Worm (Caenorhabditis elegans) whole organism, L1 larva: ENCODE measurements around the gene tomm-70.

Experiments used
- C16A3.4 ChIP-seq: fragments of 150-350 bp; optimal IDR thresholded peaks from 2 replicates; lab custom pipeline; 2014; ENCODE audit warnings: missing biosample characterization, missing genetic modification characterization
- C34B4.2 ChIP-seq: sonication (generic microtip); optimal IDR thresholded peaks from 2 replicates; lab custom pipeline; 2017; ENCODE audit warnings: mild to moderate bottlenecking, missing genetic modification characterization, missing compliant biosample characterization
- F16B12.6 ChIP-seq: fragments of 150-350 bp; optimal IDR thresholded peaks from 2 replicates; lab custom pipeline; 2014; ENCODE audit warnings: missing biosample characterization, missing genetic modification characterization
- aha-1 ChIP-seq: fragments of 150-350 bp; optimal IDR thresholded peaks from 2 replicates; lab custom pipeline; 2014; ENCODE audit warnings: missing biosample characterization, missing genetic modification characterization
- aly-2 ChIP-seq: fragments of 150-350 bp; optimal IDR thresholded peaks from 2 replicates; lab custom pipeline; 2014; ENCODE audit warnings: missing biosample characterization, missing genetic modification characterization
- ceh-82 ChIP-seq, 3 experiments: fragments of 150-350 bp in 1 of 3; sonication (generic microtip) in 2 of 3; optimal IDR thresholded peaks; 2 replicates each; lab custom pipeline; 2014 to 2017; ENCODE audit warnings: missing biosample characterization in 3 of 3, missing genetic modification characterization in 3 of 3
- ceh-88 ChIP-seq: fragments of 200-800 bp; sonication (Bioruptor generic); IDR thresholded peaks from 2 replicates; pipeline ENCODE4 v1.3.6; 2022; ENCODE audit warnings: missing genetic modification characterization, missing compliant biosample characterization
- ceh-90 ChIP-seq: sonication (generic microtip); optimal IDR thresholded peaks from 2 replicates; lab custom pipeline; 2016; ENCODE audit warnings: missing genetic modification characterization, missing compliant biosample characterization
- ces-1 ChIP-seq: fragments of 150-350 bp; optimal IDR thresholded peaks from 2 replicates; lab custom pipeline; 2014; ENCODE audit warnings: missing biosample characterization, missing genetic modification reagents, missing genetic modification characterization
- dpl-1 ChIP-seq, 3 experiments: fragments of 150-350 bp in 2 of 3; sonication (generic microtip) in 1 of 3; optimal IDR thresholded peaks; 2 replicates each; lab custom pipeline; 2014 to 2017; ENCODE audit warnings: missing biosample characterization in 3 of 3, missing genetic modification characterization in 3 of 3, missing genetic modification reagents in 3 of 3
- dsc-1 ChIP-seq: sonication (generic microtip); optimal IDR thresholded peaks from 2 replicates; lab custom pipeline; 2016; ENCODE audit warnings: mild to moderate bottlenecking, missing genetic modification characterization, missing compliant biosample characterization
- efl-1 ChIP-seq, 4 experiments: fragments of 150-350 bp; optimal IDR thresholded peaks in 3 of 4; peaks in 1 of 4; 1 replicate in 1 of 4; 2 replicates in 3 of 4; lab custom pipeline; 2014; ENCODE audit warnings: missing biosample characterization in 2 of 4, missing genetic modification characterization in 2 of 4, missing genetic modification reagents in 2 of 4
- elt-3 ChIP-seq, 6 experiments: fragments of 150-350 bp in 1 of 6; sonication (generic microtip); optimal IDR thresholded peaks; 2 replicates each; lab custom pipeline; 2017 to 2018; ENCODE audit warnings: missing biosample characterization in 6 of 6, missing genetic modification characterization in 6 of 6, inconsistent platforms in 1 of 6
- ets-5 ChIP-seq: fragments of 200-800 bp; sonication (Bioruptor generic); IDR thresholded peaks from 2 replicates; pipeline ENCODE4 v1.3.6; 2022; ENCODE audit warnings: missing genetic modification characterization, missing compliant biosample characterization
- fkh-10 ChIP-seq: sonication (generic microtip); optimal IDR thresholded peaks from 2 replicates; lab custom pipeline; 2017; ENCODE audit warnings: missing biosample characterization, missing genetic modification reagents, missing genetic modification characterization
- fkh-8 ChIP-seq: sonication (generic microtip); optimal IDR thresholded peaks from 2 replicates; lab custom pipeline; 2016; ENCODE audit warnings: mild to moderate bottlenecking, missing genetic modification characterization, missing compliant biosample characterization
- fos-1 ChIP-seq: fragments of 150-350 bp; optimal IDR thresholded peaks from 2 replicates; lab custom pipeline; 2014; ENCODE audit warnings: missing biosample characterization, missing genetic modification characterization
- grh-1 ChIP-seq: fragments of 200-800 bp; sonication (Bioruptor generic); IDR thresholded peaks from 2 replicates; pipeline ENCODE4 v1.3.6; 2022; ENCODE audit warnings: missing genetic modification reagents, missing genetic modification characterization, missing compliant biosample characterization
- hlh-17 ChIP-seq: fragments of 200-800 bp; sonication (Bioruptor generic); optimal IDR thresholded peaks from 2 replicates; lab custom pipeline; 2018; ENCODE audit warnings: missing genetic modification characterization, mild to moderate bottlenecking, missing compliant biosample characterization, moderate library complexity, borderline replicate concordance
- hlh-4 ChIP-seq: sonication (generic microtip); optimal IDR thresholded peaks from 2 replicates; lab custom pipeline; 2016; ENCODE audit warnings: mild to moderate bottlenecking, missing genetic modification characterization, missing compliant biosample characterization
- hpl-2 ChIP-seq: fragments of 150-350 bp; optimal IDR thresholded peaks from 2 replicates; lab custom pipeline; 2014; ENCODE audit warnings: missing biosample characterization, missing genetic modification reagents, missing genetic modification characterization
- irx-1 ChIP-seq: sonication (generic microtip); optimal IDR thresholded peaks from 2 replicates; lab custom pipeline; 2016; ENCODE audit warnings: missing genetic modification characterization, missing compliant biosample characterization
- jun-1 ChIP-seq: fragments of 150-350 bp; optimal IDR thresholded peaks from 2 replicates; lab custom pipeline; 2014; ENCODE audit warnings: missing biosample characterization, missing genetic modification reagents, missing genetic modification characterization
- lin-13 ChIP-seq: fragments of 150-350 bp; optimal IDR thresholded peaks from 2 replicates; lab custom pipeline; 2014; ENCODE audit warnings: missing biosample characterization, missing genetic modification reagents, missing genetic modification characterization
- lin-14 ChIP-seq: fragments of 200-800 bp; sonication (Bioruptor generic); optimal IDR thresholded peaks from 2 replicates; lab custom pipeline; 2018; ENCODE audit warnings: mild to moderate bottlenecking, missing genetic modification characterization, moderate library complexity, missing compliant biosample characterization
- lin-15B ChIP-seq: fragments of 150-350 bp; sonication (generic microtip); optimal IDR thresholded peaks from 3 replicates; lab custom pipeline; 2014; ENCODE audit warnings: missing biosample characterization, missing genetic modification characterization
- lin-35 ChIP-seq, 2 experiments: fragments of 150-350 bp; optimal IDR thresholded peaks; 2 replicates each; lab custom pipeline; 2014; ENCODE audit warnings: missing biosample characterization in 2 of 2, missing genetic modification characterization in 2 of 2, missing genetic modification reagents in 2 of 2
- lin-39 ChIP-seq: fragments of 150-350 bp; optimal IDR thresholded peaks from 2 replicates; lab custom pipeline; 2014; ENCODE audit warnings: missing biosample characterization, missing genetic modification reagents, missing genetic modification characterization
- lir-3 ChIP-seq: sonication (generic microtip); optimal IDR thresholded peaks from 2 replicates; lab custom pipeline; 2016; ENCODE audit warnings: mild to moderate bottlenecking, missing genetic modification characterization, moderate library complexity, missing compliant biosample characterization; ENCODE audit not compliant: poor library complexity
- lsy-2 ChIP-seq, 2 experiments: fragments of 150-350 bp; optimal IDR thresholded peaks; 2 replicates each; lab custom pipeline; 2014; ENCODE audit warnings: missing biosample characterization in 2 of 2, missing genetic modification characterization in 2 of 2
- mab-9 ChIP-seq: fragments of 200-800 bp; sonication (Bioruptor generic); IDR thresholded peaks from 2 replicates; pipeline ENCODE4 v1.3.6; 2022; ENCODE audit warnings: missing genetic modification reagents, missing genetic modification characterization, missing compliant biosample characterization
- mdl-1 ChIP-seq, 2 experiments: fragments of 150-350 bp; optimal IDR thresholded peaks; 2 replicates each; lab custom pipeline; 2014 to 2017; ENCODE audit warnings: missing biosample characterization in 2 of 2, missing genetic modification characterization in 2 of 2, inconsistent platforms in 1 of 2
- mep-1 ChIP-seq: fragments of 150-350 bp; optimal IDR thresholded peaks from 2 replicates; lab custom pipeline; 2014; ENCODE audit warnings: missing biosample characterization, missing genetic modification characterization
- nhr-12 ChIP-seq: sonication (generic microtip); optimal IDR thresholded peaks from 2 replicates; lab custom pipeline; 2017; ENCODE audit warnings: missing biosample characterization, missing genetic modification characterization
- nhr-77 ChIP-seq: fragments of 150-350 bp; optimal IDR thresholded peaks from 2 replicates; lab custom pipeline; 2014; ENCODE audit warnings: missing biosample characterization, missing genetic modification characterization
- nhr-85 ChIP-seq: sonication (generic microtip); peaks from one replicate; lab custom pipeline; 2016; ENCODE audit warnings: missing genetic modification characterization, inconsistent platforms, missing compliant biosample characterization
- nhr-90 ChIP-seq: sonication (generic microtip); optimal IDR thresholded peaks from 2 replicates; lab custom pipeline; 2016; ENCODE audit warnings: mild to moderate bottlenecking, missing genetic modification characterization, missing compliant biosample characterization; ENCODE audit not compliant: poor library complexity
- pag-3 ChIP-seq: sonication (generic microtip); optimal IDR thresholded peaks from 2 replicates; lab custom pipeline; 2017; ENCODE audit warnings: missing genetic modification characterization, mild to moderate bottlenecking, missing compliant biosample characterization, antibody characterized with exemption, borderline replicate concordance; ENCODE audit not compliant: insufficient read depth
- pax-3 ChIP-seq: fragments of 200-800 bp; sonication (Bioruptor generic); optimal IDR thresholded peaks from 2 replicates; lab custom pipeline; 2018; ENCODE audit warnings: mild to moderate bottlenecking, missing genetic modification characterization, moderate library complexity, missing compliant biosample characterization
- pqm-1 ChIP-seq: sonication (generic microtip); optimal IDR thresholded peaks from 3 replicates; lab custom pipeline; 2017; ENCODE audit warnings: missing biosample characterization, missing genetic modification characterization
- snpc-4 ChIP-seq: fragments of 150-350 bp; optimal IDR thresholded peaks from 2 replicates; lab custom pipeline; 2014; ENCODE audit warnings: missing biosample characterization, missing genetic modification characterization
- snu-23 ChIP-seq: sonication (generic microtip); optimal IDR thresholded peaks from 2 replicates; lab custom pipeline; 2016; ENCODE audit warnings: missing genetic modification characterization, missing compliant biosample characterization
- sptf-1 ChIP-seq: fragments of 150-350 bp; optimal IDR thresholded peaks from 2 replicates; lab custom pipeline; 2014; ENCODE audit warnings: missing biosample characterization, missing genetic modification characterization
- tlp-1 ChIP-seq: fragments of 150-350 bp; optimal IDR thresholded peaks from 2 replicates; lab custom pipeline; 2014; ENCODE audit warnings: missing biosample characterization, missing genetic modification characterization
- unc-30 ChIP-seq: sonication (generic microtip); optimal IDR thresholded peaks from 2 replicates; lab custom pipeline; 2017; ENCODE audit warnings: missing biosample characterization, missing genetic modification characterization
- unc-62 ChIP-seq: fragments of 150-350 bp; optimal IDR thresholded peaks from 2 replicates; lab custom pipeline; 2014; ENCODE audit warnings: missing biosample characterization, missing genetic modification reagents, missing genetic modification characterization
- unc-86 ChIP-seq: sonication (generic microtip); optimal IDR thresholded peaks from 2 replicates; lab custom pipeline; 2016; ENCODE audit warnings: missing genetic modification characterization, missing compliant biosample characterization
- unc-98 ChIP-seq: fragments of 200-800 bp; sonication (Bioruptor generic); IDR thresholded peaks from 2 replicates; pipeline ENCODE4 v1.3.6; 2022; ENCODE audit warnings: missing genetic modification characterization, missing compliant biosample characterization
- vab-15 ChIP-seq: sonication (generic microtip); optimal IDR thresholded peaks from 2 replicates; lab custom pipeline; 2017; ENCODE audit warnings: missing genotype, mild to moderate bottlenecking, missing genetic modification characterization, missing compliant biosample characterization
- xbp-1 ChIP-seq: sonication (generic microtip); optimal IDR thresholded peaks from 2 replicates; lab custom pipeline; 2016; ENCODE audit warnings: missing genetic modification characterization, missing compliant biosample characterization
- ztf-11 ChIP-seq, 2 experiments: sonication (generic microtip); optimal IDR thresholded peaks; 2 replicates each; lab custom pipeline; 2016 to 2017; ENCODE audit warnings: missing genetic modification characterization in 2 of 2, missing biosample characterization in 1 of 2, missing compliant biosample characterization in 1 of 2

tomm-70 gene

DNA sequence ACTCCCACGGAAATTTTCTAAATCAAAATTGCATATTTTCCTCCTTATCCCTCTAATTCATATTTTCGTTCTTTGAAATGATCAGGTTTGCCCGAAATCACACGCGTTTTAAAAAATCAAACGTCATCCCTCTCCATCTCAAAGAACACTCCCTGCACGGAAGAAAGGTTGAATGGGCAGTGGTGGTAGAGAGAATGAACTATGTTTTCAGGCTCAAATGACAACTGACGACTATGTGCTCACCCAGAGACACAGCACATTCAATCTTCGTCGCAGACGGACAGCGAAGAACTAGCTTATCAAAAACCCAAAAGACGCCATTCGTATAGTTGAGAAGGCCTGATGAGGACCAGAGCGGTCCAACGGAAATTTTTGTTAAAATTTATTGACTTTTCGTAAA lies 14.8 kb downstream of the tomm-70 start (continued):
- TF ChIP-seq nhr-12 (no peak), lin-14 (GFP tag; lab: Kevin White, UChicago) (peak; percentile 42), mdl-1 (tag; optimal IDR thresholded peaks at IDR 0.05; lab: Kevin White, UChicago) (peak in 1 of 2 experiments; percentile 27), ztf-11 (tag; optimal IDR thresholded peaks at IDR 0.05; lab: Kevin White, UChicago) (no peak), snu-23 (peak; percentile 25), mab-9 (no peak), lsy-2 (tag; optimal IDR thresholded peaks at IDR 0.05; lab: Kevin White, UChicago) (peak in 1 of 2 experiments; percentile 23), dsc-1 (no peak), lin-15B (tag; lab: Kevin White, UChicago) (no peak), jun-1 (no peak), C34B4.2 (tag; lab: Kevin White, UChicago) (no peak), nhr-77 (tag; lab: Kevin White, UChicago) (no peak), hpl-2 (GFP tag; lab: Kevin White, UChicago) (no peak), pag-3 (no peak), nhr-85 (tag; lab: Kevin White, UChicago) (no peak), ceh-90 (tag; lab: Kevin White, UChicago) (no peak), xbp-1 (tag; lab: Kevin White, UChicago) (no peak), hlh-4 (tag; lab: Kevin White, UChicago) (no peak), efl-1 (optimal IDR thresholded peaks at IDR 0.05; lab: Kevin White, UChicago) (peak in 1 of 2 experiments; percentile 10), efl-1 (GFP tag; optimal IDR thresholded peaks at IDR 0.05 in 1 of 2; lab: Kevin White, UChicago) (peak; percentile 3 to 84), unc-30 (no peak), pax-3 (tag; lab: Kevin White, UChicago) (no peak), lin-13 (GFP tag; lab: Kevin White, UChicago) (no peak), mep-1 (tag; lab: Kevin White, UChicago) (no peak), pqm-1 (tag; lab: Kevin White, UChicago) (no peak)

DNA sequence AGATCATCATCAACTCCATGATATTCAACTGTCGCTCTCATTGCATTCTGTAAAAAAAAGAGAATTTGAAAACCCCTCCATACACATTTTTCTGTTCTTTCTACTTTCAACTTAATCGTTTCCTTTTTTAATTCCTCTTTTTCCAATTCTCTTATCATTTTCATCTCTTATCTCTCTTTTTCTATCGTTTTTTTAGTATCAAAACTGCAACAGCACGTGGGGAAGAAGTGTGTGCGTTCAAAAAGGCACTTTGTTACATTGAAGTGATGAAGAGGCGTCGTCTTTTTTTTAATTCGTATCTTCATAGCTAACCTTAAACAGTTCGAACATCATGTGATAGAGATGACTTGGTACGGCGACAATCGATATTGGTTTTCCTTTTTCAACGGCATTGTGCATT lies 15.4 kb downstream of the tomm-70 start:
- no peak for TF ChIP-seq fkh-10
- TF ChIP-seq tlp-1 (tag; lab: Kevin White, UChicago): no peak
- peak in 1 of 2 experiments; percentile 77 for TF ChIP-seq lin-35 (GFP tag; optimal IDR thresholded peaks at IDR 0.05; lab: Kevin White, UChicago)
- no peak for TF ChIP-seq ceh-88 (GFP tag; lab: Robert Waterston, UW)
- TF ChIP-seq unc-86 (tag; lab: Kevin White, UChicago): no peak
- TF ChIP-seq vab-15 (tag; lab: Kevin White, UChicago): no peak
- TF ChIP-seq C16A3.4 (tag; lab: Kevin White, UChicago): no peak
- no peak for TF ChIP-seq ets-5 (GFP tag; lab: Robert Waterston, UW)
- peak; percentile 90 for TF ChIP-seq nhr-85 (tag; lab: Kevin White, UChicago)
- TF ChIP-seq nhr-12: no peak
- TF ChIP-seq pax-3 (tag; lab: Kevin White, UChicago): no peak
- TF ChIP-seq aly-2 (tag; lab: Kevin White, UChicago): no peak
- TF ChIP-seq unc-98: no peak
- peak in 5 of 6 experiments; percentile 24 to 98 (median 76) for TF ChIP-seq elt-3 (tag; optimal IDR thresholded peaks at IDR 0.05; lab: Kevin White, UChicago)
- TF ChIP-seq ztf-11 (tag; optimal IDR thresholded peaks at IDR 0.05; lab: Kevin White, UChicago): no peak
- TF ChIP-seq ces-1 (GFP tag; lab: Kevin White, UChicago): no peak
- TF ChIP-seq xbp-1 (tag; lab: Kevin White, UChicago): no peak
- no peak for TF ChIP-seq ceh-90 (tag; lab: Kevin White, UChicago)
- TF ChIP-seq F16B12.6: no peak
- TF ChIP-seq sptf-1 (tag; lab: Kevin White, UChicago): no peak
- TF ChIP-seq hlh-17 (GFP tag; lab: Kevin White, UChicago): no peak
- TF ChIP-seq nhr-77 (tag; lab: Kevin White, UChicago): no peak
- TF ChIP-seq snpc-4: no peak
- TF ChIP-seq dpl-1 (GFP tag; optimal IDR thresholded peaks at IDR 0.05; lab: Kevin White, UChicago): peak in 2 of 3 experiments; percentile 24 to 50
- TF ChIP-seq aha-1 (tag; lab: Kevin White, UChicago): no peak
- no peak for TF ChIP-seq lir-3
- TF ChIP-seq fos-1 (tag; lab: Kevin White, UChicago): no peak
- TF ChIP-seq jun-1: peak; percentile 28
- TF ChIP-seq pag-3: no peak
- no peak for TF ChIP-seq grh-1 (GFP tag; lab: Robert Waterston, UW)
- peak; percentile 54 for TF ChIP-seq nhr-90 (tag; lab: Kevin White, UChicago)
- no peak for TF ChIP-seq lin-39 (tag; lab: Kevin White, UChicago)
- no peak for TF ChIP-seq irx-1 (tag; lab: Kevin White, UChicago)
- no peak for TF ChIP-seq ceh-82 (tag; optimal IDR thresholded peaks at IDR 0.05; lab: Kevin White, UChicago)
- no peak for TF ChIP-seq fkh-8 (tag; lab: Kevin White, UChicago)
- TF ChIP-seq unc-62 (GFP tag; lab: Kevin White, UChicago): no peak
